Worm (Caenorhabditis elegans): ENCODE results near the gene fmo-3.

ce11 chrIII:10717479-10717878, 23.0 kb downstream of the fmo-3 start:
- TF ChIP-seq lsy-2 (tag; optimal IDR thresholded peaks at IDR 0.05) (no peak), sem-2 (GFP tag; optimal IDR thresholded peaks at IDR 0.05) (no peak), unc-62 (GFP tag; optimal IDR thresholded peaks at IDR 0.05) (no peak), ceh-43 (GFP tag; optimal IDR thresholded peaks at IDR 0.05) (no peak), nhr-12 (tag; optimal IDR thresholded peaks at IDR 0.05) (no peak), ces-1 (GFP tag; optimal IDR thresholded peaks at IDR 0.05) (no peak), ztf-11 (tag; optimal IDR thresholded peaks at IDR 0.05) (no peak), zip-8 (tag; optimal IDR thresholded peaks at IDR 0.05) (peak; percentile 11)

Measured in whole organism, mixed stage, embryonic.